Worm (Caenorhabditis elegans) whole organism, young adult: Measurements from ENCODE around the gene M04B2.7.
A peak's percentile ranks its signal among the peaks of the same experiment; 100 is the strongest.

Experiments
- F39B2.1 ChIP-seq: fragments of 200-800 bp; sonication (Bioruptor generic); IDR thresholded peaks from 2 replicates; pipeline ENCODE4 v1.3.6; 2022; ENCODE audit warnings: missing genetic modification reagents, missing genetic modification characterization, missing compliant biosample characterization
- bed-1 ChIP-seq: fragments of 200-800 bp; sonication (Bioruptor generic); IDR thresholded peaks from 2 replicates; pipeline ENCODE4 v1.3.6; 2022; ENCODE audit warnings: missing genetic modification reagents, missing genetic modification characterization, missing compliant biosample characterization
- ceh-40 ChIP-seq: fragments of 200-800 bp; sonication (Bioruptor generic); IDR thresholded peaks from 2 replicates; pipeline ENCODE4 v1.3.6; 2022; ENCODE audit warnings: missing genetic modification characterization, missing compliant biosample characterization
- ceh-91 ChIP-seq: fragments of 200-800 bp; sonication (Bioruptor generic); IDR thresholded peaks from 2 replicates; pipeline ENCODE4 v1.3.6; 2022; ENCODE audit warnings: missing genetic modification reagents, missing genetic modification characterization, missing compliant biosample characterization
- gei-17 ChIP-seq: fragments of 200-800 bp; sonication (Bioruptor generic); optimal IDR thresholded peaks from 2 replicates; lab custom pipeline; 2018; ENCODE audit warnings: mild to moderate bottlenecking, missing genetic modification characterization, missing compliant biosample characterization
- nfya-1 ChIP-seq: sonication (generic microtip); optimal IDR thresholded peaks from 2 replicates; lab custom pipeline; 2017; ENCODE audit warnings: antibody characterized with exemption, missing compliant biosample characterization, missing genetic modification characterization, borderline replicate concordance; ENCODE audit not compliant: insufficient read depth
- nfyb-1 ChIP-seq: fragments of 200-800 bp; sonication (Bioruptor generic); IDR thresholded peaks from 2 replicates; pipeline ENCODE4 v1.3.6; 2022; ENCODE audit warnings: missing genetic modification reagents, missing genetic modification characterization, missing compliant biosample characterization
- sea-2 ChIP-seq: fragments of 200-800 bp; sonication (Bioruptor generic); IDR thresholded peaks from 2 replicates; pipeline ENCODE4 v1.3.6; 2022; ENCODE audit warnings: missing genetic modification characterization, missing compliant biosample characterization
- unc-130 ChIP-seq: sonication (generic microtip); optimal IDR thresholded peaks from 2 replicates; lab custom pipeline; 2016; ENCODE audit warnings: missing genetic modification reagents, missing genetic modification characterization, missing compliant biosample characterization
- ztf-22 ChIP-seq: fragments of 200-800 bp; sonication (Bioruptor generic); optimal IDR thresholded peaks from 2 replicates; lab custom pipeline; 2018; ENCODE audit warnings: mild to moderate bottlenecking, missing genetic modification characterization, moderate library complexity, missing compliant biosample characterization

DNA sequence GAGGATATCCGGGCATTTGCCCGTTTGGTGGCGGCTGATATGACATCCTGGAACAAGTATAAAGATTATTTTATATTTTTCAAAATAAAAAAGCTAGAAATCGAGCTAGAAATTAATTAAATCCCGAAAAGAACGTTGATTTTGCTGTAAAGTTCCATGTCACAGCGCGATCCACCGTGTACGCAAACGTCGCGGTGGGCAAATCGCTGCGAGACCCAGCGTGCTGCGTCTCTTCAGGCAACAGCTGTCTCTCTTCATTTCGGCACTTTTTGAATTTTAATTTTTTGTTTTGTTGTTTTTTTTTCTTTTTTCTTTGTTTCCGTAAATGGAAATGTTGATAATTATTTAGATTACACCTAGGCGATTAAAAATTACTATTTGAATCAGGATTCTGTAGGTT, 17.6 kb upstream of the M04B2.7 start, which contains the start of gene sec-24.1:
- TF ChIP-seq nfya-1 (no peak), bed-1 (GFP tag; lab: Robert Waterston, UW) (no peak), F39B2.1 (no peak), ceh-91 (GFP tag; lab: Robert Waterston, UW) (0 out of 2 replicates have a peak, but pooled peaks have one; percentile 41), sea-2 (GFP tag; lab: Robert Waterston, UW) (no peak), nfyb-1 (GFP tag; lab: Robert Waterston, UW) (peak; percentile 59; the same call in 1 of the 2 replicates), ztf-22 (no peak), unc-130 (GFP tag; lab: Kevin White, UChicago) (no peak), ceh-40 (GFP tag; lab: Robert Waterston, UW) (no peak), gei-17 (GFP tag; lab: Kevin White, UChicago) (peak; percentile 4)
